Worm (Caenorhabditis elegans): ENCODE data around the gene F38A1.8.

DNA sequence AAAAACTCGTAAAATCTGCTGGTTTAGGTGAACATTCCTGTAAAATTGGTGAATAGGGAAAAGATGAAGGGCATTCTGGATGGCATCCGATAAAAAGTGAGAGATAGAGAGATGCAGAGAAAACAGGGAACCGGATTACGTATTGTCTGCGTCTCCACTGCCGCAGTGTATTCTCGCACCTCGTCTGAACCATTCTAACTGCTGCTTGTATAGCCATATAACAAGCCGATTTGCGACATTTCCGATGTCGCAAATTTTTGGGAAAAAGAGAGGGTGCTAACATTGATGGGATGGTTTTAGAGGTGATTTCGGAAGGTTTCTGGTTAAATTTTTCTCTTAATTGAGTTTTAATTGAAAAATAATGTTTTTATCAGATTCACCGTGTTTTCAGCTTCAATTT is 18.5 kb downstream of the F38A1.8 start, which contains the start of gene W09G12.10:
- TF ChIP-seq zip-5 (tag; optimal IDR thresholded peaks at IDR 0.05): no peak
- no peak for TF ChIP-seq pag-3 (tag; optimal IDR thresholded peaks at IDR 0.05; ENCODE audit: borderline replicate concordance)
- no peak for TF ChIP-seq nfya-1 (tag; optimal IDR thresholded peaks at IDR 0.05)

Data from whole organism, late embryonic.